Worm (Caenorhabditis elegans): ENCODE measurements around the gene C27D8.2.

The C27D8.2 gene

DNA sequence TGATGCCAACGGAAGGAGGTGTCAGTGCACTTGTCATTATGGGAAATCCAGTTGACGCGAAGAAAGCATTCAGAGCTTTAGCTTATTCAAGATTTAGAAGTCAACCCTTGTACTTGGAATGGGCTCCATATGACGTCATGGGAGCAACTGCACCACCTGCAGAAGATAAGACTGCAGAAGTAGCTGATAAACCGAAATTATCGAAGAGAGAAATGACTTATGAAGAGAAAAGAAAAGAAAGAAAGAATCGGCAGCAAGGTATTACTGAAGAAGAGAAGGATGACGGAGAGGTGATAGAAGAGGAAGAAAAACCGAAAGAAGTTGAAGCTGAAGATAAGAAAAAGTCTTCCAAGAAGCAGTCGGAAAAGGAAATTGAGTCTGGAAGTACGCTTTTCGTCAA, 17.1 kb downstream of the C27D8.2 start:
- TF ChIP-seq nhr-19 (GFP tag; conservative IDR thresholded peaks at IDR 0.05) (no peak), elt-2 (tag; optimal IDR thresholded peaks at IDR 0.05) (peak; percentile 64), efl-1 (optimal IDR thresholded peaks at IDR 0.05) (no peak), efl-1 (GFP tag; optimal IDR thresholded peaks at IDR 0.05 in 1 of 2) (peak in 1 of 2 experiments; percentile 68), lin-13 (GFP tag; optimal IDR thresholded peaks at IDR 0.05) (no peak)

DNA sequence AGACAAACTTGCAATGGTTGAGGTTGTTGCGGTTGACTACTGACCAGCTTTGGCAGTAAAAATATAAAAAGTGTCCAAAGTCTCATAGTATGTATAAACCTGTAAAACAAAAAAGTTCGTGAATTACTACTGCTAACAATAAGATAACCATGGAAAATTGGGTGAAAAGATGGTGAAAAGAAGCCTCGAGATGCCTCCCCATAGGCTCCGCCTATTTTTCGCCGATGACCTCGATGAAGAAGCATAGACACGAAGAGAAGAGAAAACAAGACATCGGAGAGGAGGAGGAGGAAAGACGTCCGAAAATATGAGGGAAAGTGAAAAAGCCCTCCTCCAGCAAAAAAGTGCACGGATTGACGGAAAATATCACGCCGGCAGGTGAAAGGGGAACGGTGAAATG, 30.4 kb downstream of the C27D8.2 start, which contains the start of gene T23F6.5:
Gene T23F6.5 (minus strand): TSS at position 101 of the 400 bp plus-strand sequence.
- TF ChIP-seq sup-37 (GFP tag; optimal IDR thresholded peaks at IDR 0.05) (no peak), blmp-1 (tag; optimal IDR thresholded peaks at IDR 0.05) (peak; percentile 77)

DNA sequence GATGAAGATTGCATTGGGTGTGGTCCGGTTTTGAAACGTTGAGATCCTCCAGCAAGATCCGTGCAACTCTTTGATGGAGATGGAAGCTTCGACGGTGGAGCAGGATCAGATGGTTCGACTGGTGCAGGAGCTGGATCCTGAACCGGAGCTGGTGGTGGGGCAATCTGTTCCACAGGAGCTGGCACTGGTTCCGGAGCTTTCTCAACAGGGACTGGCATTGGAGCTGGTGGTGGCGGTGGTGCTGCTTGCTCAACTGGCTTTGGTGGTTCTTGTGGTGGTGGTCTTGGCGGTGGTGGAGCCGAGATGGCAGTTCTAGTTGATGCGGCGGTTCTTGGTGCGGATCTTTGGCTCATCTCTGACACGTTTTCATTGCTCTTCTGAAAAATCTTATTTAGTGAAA, 32.7 kb downstream of the C27D8.2 start:
- TF ChIP-seq ceh-90 (tag; optimal IDR thresholded peaks at IDR 0.05), result no peak
- TF ChIP-seq sptf-1 (tag; optimal IDR thresholded peaks at IDR 0.05), result no peak
- no peak for TF ChIP-seq mep-1 (tag; optimal IDR thresholded peaks at IDR 0.05)
- no peak for TF ChIP-seq hlh-17 (GFP tag; optimal IDR thresholded peaks at IDR 0.05; ENCODE audit: borderline replicate concordance)
- TF ChIP-seq nhr-77 (tag; optimal IDR thresholded peaks at IDR 0.05), result no peak
- TF ChIP-seq lin-35 (GFP tag; optimal IDR thresholded peaks at IDR 0.05), result no peak
- no peak for TF ChIP-seq lir-3 (tag; optimal IDR thresholded peaks at IDR 0.05; ENCODE audit: poor library complexity)
- no peak for TF ChIP-seq fkh-8 (tag; optimal IDR thresholded peaks at IDR 0.05)
- no peak for TF ChIP-seq C34B4.2 (tag; optimal IDR thresholded peaks at IDR 0.05)
- TF ChIP-seq fkh-10 (GFP tag; optimal IDR thresholded peaks at IDR 0.05), result no peak
- no peak for TF ChIP-seq nhr-11 (tag; optimal IDR thresholded peaks at IDR 0.05)
- no peak for TF ChIP-seq elt-3 (tag; optimal IDR thresholded peaks at IDR 0.05)
- no peak for TF ChIP-seq lin-39 (tag; optimal IDR thresholded peaks at IDR 0.05)
- no peak for TF ChIP-seq nhr-12 (tag; optimal IDR thresholded peaks at IDR 0.05)
- TF ChIP-seq ceh-63 (GFP tag; optimal IDR thresholded peaks at IDR 0.05), result no peak
- TF ChIP-seq mef-2 (tag; optimal IDR thresholded peaks at IDR 0.05), result no peak
- TF ChIP-seq ceh-82 (tag; optimal IDR thresholded peaks at IDR 0.05), result no peak
- no peak for TF ChIP-seq ceh-88 (GFP tag; IDR thresholded peaks at IDR 0.05)
- no peak for TF ChIP-seq nhr-85 (tag)

DNA sequence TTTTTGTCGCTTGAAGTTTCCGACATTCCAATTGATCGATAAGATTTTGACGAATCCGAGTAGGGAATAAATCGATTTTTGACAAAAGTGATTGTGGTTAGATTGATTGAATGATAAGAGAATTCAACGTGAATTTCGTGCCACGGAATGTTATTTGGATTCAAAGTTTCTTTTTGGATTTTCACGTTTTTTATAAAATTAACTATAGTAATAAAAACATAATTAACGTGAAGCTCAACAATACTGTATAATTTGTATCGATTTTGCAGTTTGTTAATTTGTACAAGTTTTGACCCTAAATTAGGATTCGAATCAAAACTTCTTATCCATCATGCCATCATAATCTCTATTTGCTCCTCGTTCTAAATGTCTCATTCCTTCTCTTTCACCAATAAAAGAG, 33.7 kb downstream of the C27D8.2 start, which contains the start of gene C36H8.1:
Gene C36H8.1 (minus strand): TSS at position 101 of the 400 bp plus-strand sequence.
- no peak for TF ChIP-seq pax-3 (tag; optimal IDR thresholded peaks at IDR 0.05)
- TF ChIP-seq egl-27 (tag; optimal IDR thresholded peaks at IDR 0.05), result no peak
- TF ChIP-seq pqm-1 (tag; optimal IDR thresholded peaks at IDR 0.05), result no peak

DNA sequence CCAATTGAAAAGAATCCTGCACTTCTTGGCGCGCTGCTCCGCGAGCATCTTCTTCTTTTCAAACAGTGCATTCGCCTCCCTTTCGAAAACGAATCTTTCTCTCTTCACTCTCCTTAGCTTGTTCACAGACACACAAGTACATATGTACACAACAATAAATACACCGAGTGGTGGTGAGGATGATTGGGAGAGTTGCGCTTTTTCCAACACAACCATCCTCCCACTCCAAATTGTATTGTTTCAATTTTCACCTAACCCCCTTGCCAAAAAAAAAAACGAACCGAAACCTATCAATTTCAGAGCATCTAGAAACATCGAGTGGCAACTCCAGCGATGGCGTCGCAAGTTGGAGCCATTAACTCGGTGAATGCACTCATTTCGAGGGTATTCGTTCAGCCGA, 35.3 kb downstream of the C27D8.2 start, which contains the start of gene inx-6:
Gene inx-6 (plus strand): TSS at position 301 of the 400 bp plus-strand sequence.
- TF ChIP-seq hlh-17 (GFP tag; optimal IDR thresholded peaks at IDR 0.05; ENCODE audit: borderline replicate concordance) (no peak), efl-1 (optimal IDR thresholded peaks at IDR 0.05) (no peak), efl-1 (GFP tag; optimal IDR thresholded peaks at IDR 0.05 in 1 of 2) (peak in 1 of 2 experiments; percentile 2), lin-39 (tag; optimal IDR thresholded peaks at IDR 0.05) (no peak), blmp-1 (tag; optimal IDR thresholded peaks at IDR 0.05) (no peak)

DNA sequence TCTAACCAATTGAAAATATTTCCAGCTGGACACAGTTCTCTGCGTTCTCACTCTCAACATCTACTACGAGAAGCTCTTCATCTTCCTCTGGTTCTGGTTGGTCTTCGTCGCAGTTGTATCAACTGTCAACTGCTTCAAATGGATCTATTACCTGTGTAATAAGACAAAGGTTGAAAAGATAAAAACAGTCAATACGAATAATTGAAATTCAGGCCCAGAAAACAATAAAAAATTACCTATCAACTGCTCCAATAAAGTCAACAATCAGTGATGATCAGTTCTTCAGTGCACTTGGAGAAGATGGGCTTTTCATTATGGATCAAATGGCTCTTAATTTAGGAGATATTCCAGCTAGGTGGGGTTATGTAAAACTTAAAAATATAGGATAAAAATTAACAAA, 37.7 kb downstream of the C27D8.2 start:
- no peak for TF ChIP-seq irx-1 (tag; optimal IDR thresholded peaks at IDR 0.05)
- TF ChIP-seq hlh-17 (GFP tag; optimal IDR thresholded peaks at IDR 0.05; ENCODE audit: borderline replicate concordance), result no peak
- no peak for TF ChIP-seq fkh-10 (GFP tag; optimal IDR thresholded peaks at IDR 0.05)
- TF ChIP-seq unc-62 (GFP tag; optimal IDR thresholded peaks at IDR 0.05), result no peak
- TF ChIP-seq sox-4 (tag; optimal IDR thresholded peaks at IDR 0.05), result no peak
- TF ChIP-seq dsc-1 (tag; optimal IDR thresholded peaks at IDR 0.05), result no peak
- TF ChIP-seq zag-1 (tag; optimal IDR thresholded peaks at IDR 0.05), result no peak
- no peak for TF ChIP-seq tlp-1 (tag; optimal IDR thresholded peaks at IDR 0.05)
- no peak for TF ChIP-seq fkh-4 (tag; optimal IDR thresholded peaks at IDR 0.05; ENCODE audit: borderline replicate concordance)
- no peak for TF ChIP-seq fkh-8 (tag; optimal IDR thresholded peaks at IDR 0.05)
- TF ChIP-seq aly-2 (tag; optimal IDR thresholded peaks at IDR 0.05), result no peak
- TF ChIP-seq mef-2 (tag; optimal IDR thresholded peaks at IDR 0.05), result no peak
- TF ChIP-seq jun-1 (tag; optimal IDR thresholded peaks at IDR 0.05), result no peak
- TF ChIP-seq snpc-4 (tag; optimal IDR thresholded peaks at IDR 0.05), result no peak
